Fruit fly (Drosophila melanogaster) whole organism, wandering third instar larva: ENCODE results near the gene Gr22b.

Experiments
- Hnf4 ChIP-seq: fragments of 200-800 bp; sonication (Bioruptor generic); optimal IDR thresholded peaks from 2 replicates; lab custom pipeline; 2016; ENCODE audit warnings: missing biosample characterization, mild to moderate bottlenecking, missing genetic modification characterization
- Hr78 ChIP-seq: fragments of >200 bp; optimal IDR thresholded peaks from 2 replicates; lab custom pipeline; 2017; ENCODE audit warnings: missing biosample characterization, missing genetic modification characterization
- Hr83 ChIP-seq: fragments of 200-300 bp; sonication (Bioruptor generic); optimal IDR thresholded peaks from 2 replicates; lab custom pipeline; 2016; ENCODE audit warnings: missing biosample characterization, mild to moderate bottlenecking, missing genetic modification characterization, moderate library complexity; ENCODE audit not compliant: poor library complexity, severe bottlenecking
- Jra ChIP-seq: sonication (Bioruptor generic); optimal IDR thresholded peaks from 2 replicates; lab custom pipeline; 2016; ENCODE audit warnings: missing biosample characterization, missing genetic modification characterization
- OdsH ChIP-seq: fragments of 200-800 bp; sonication (Bioruptor generic); optimal IDR thresholded peaks from 2 replicates; lab custom pipeline; 2016; ENCODE audit warnings: missing biosample characterization, mild to moderate bottlenecking, missing genetic modification characterization
- Rel ChIP-seq, 2 experiments: fragments of 200-800 bp; sonication (Bioruptor generic) in 1 of 2; optimal IDR thresholded peaks; 2 replicates in 1 of 2; 3 replicates in 1 of 2; lab custom pipeline; 2016 to 2019; ENCODE audit warnings: mild to moderate bottlenecking in 2 of 2, missing biosample characterization in 2 of 2, missing genetic modification characterization in 2 of 2, moderate library complexity in 1 of 2
- br ChIP-seq: fragments of 200-800 bp; sonication (Bioruptor generic); optimal IDR thresholded peaks from 2 replicates; lab custom pipeline; 2016; ENCODE audit warnings: missing biosample characterization, missing genetic modification characterization
- foxo ChIP-seq, 2 experiments: fragments of 200-800 bp; sonication (Bioruptor generic); optimal IDR thresholded peaks; 2 replicates in 1 of 2; 3 replicates in 1 of 2; lab custom pipeline; 2016 to 2017; ENCODE audit warnings: missing biosample characterization in 2 of 2, missing genetic modification characterization in 2 of 2
- pan ChIP-seq: fragments of >200 bp; optimal IDR thresholded peaks from 2 replicates; lab custom pipeline; 2017
- psq ChIP-seq: fragments of 200-800 bp; sonication (Bioruptor generic); optimal IDR thresholded peaks from 3 replicates; lab custom pipeline; 2017; ENCODE audit warnings: missing biosample characterization, mild to moderate bottlenecking, missing genetic modification characterization, moderate library complexity

- TF ChIP-seq Hr78 (GFP tag; lab: Kevin White, UChicago) (no peak), Jra (GFP tag; lab: Kevin White, UChicago) (no peak), foxo (GFP tag; optimal IDR thresholded peaks at IDR 0.05; lab: Kevin White, UChicago) (no peak), pan (no peak), psq (GFP tag; lab: Kevin White, UChicago) (no peak), Hnf4 (GFP tag; lab: Kevin White, UChicago) (no peak), Rel (GFP tag; optimal IDR thresholded peaks at IDR 0.05; lab: Kevin White, UChicago) (no peak), Rel (tag; optimal IDR thresholded peaks at IDR 0.05; lab: Kevin White, UChicago) (no peak), OdsH (GFP tag; lab: Kevin White, UChicago) (no peak), br (GFP tag; lab: Kevin White, UChicago) (no peak), Hr83 (GFP tag; lab: Kevin White, UChicago) (no peak)
These were observed 49.3 kb downstream of the Gr22b start for dm6 chr2L:1743800-1744199.
